Worm (Caenorhabditis elegans) whole organism, L2 larva: ENCODE measurements around the gene D1025.10.

Experiments
- C34F6.9 ChIP-seq: fragments of 150-350 bp; optimal IDR thresholded peaks from 2 replicates; lab custom pipeline; 2014; ENCODE audit warnings: missing biosample characterization, missing genetic modification characterization
- F13H6.1 ChIP-seq: sonication (generic microtip); optimal IDR thresholded peaks from 2 replicates; lab custom pipeline; 2016; ENCODE audit warnings: missing genetic modification characterization, missing compliant biosample characterization
- R02D3.7 ChIP-seq: fragments of 150-350 bp; optimal IDR thresholded peaks from 2 replicates; lab custom pipeline; 2014; ENCODE audit warnings: missing biosample characterization, missing genetic modification characterization
- Y55F3AM.14 ChIP-seq: fragments of 200-800 bp; sonication (Bioruptor generic); optimal IDR thresholded peaks from 2 replicates; lab custom pipeline; 2018; ENCODE audit warnings: mild to moderate bottlenecking, missing genetic modification characterization, missing compliant biosample characterization
- ZK546.5 ChIP-seq: sonication (generic microtip); optimal IDR thresholded peaks from 2 replicates; lab custom pipeline; 2017; ENCODE audit warnings: missing biosample characterization, missing genetic modification characterization
- aly-2 ChIP-seq: fragments of 150-350 bp; optimal IDR thresholded peaks from 2 replicates; lab custom pipeline; 2014; ENCODE audit warnings: missing biosample characterization, missing genetic modification characterization
- ama-1 ChIP-seq: fragments of 150-350 bp; optimal IDR thresholded peaks from 2 replicates; lab custom pipeline; 2018; ENCODE audit warnings: inconsistent platforms
- blmp-1 ChIP-seq: sonication (generic microtip); optimal IDR thresholded peaks from 2 replicates; lab custom pipeline; 2017; ENCODE audit warnings: missing genetic modification characterization, mild to moderate bottlenecking, missing compliant biosample characterization, antibody characterized with exemption, moderate library complexity; ENCODE audit not compliant: insufficient read depth
- ceh-16 ChIP-seq: fragments of 150-350 bp; optimal IDR thresholded peaks from 2 replicates; lab custom pipeline; 2014; ENCODE audit warnings: missing biosample characterization, missing genetic modification characterization
- ceh-82 ChIP-seq: fragments of 150-350 bp; optimal IDR thresholded peaks from 2 replicates; lab custom pipeline; 2014; ENCODE audit warnings: missing biosample characterization, missing genetic modification characterization
- crh-2 ChIP-seq: sonication (generic microtip); optimal IDR thresholded peaks from 2 replicates; lab custom pipeline; 2017; ENCODE audit warnings: missing biosample characterization, missing genetic modification characterization
- egl-27 ChIP-seq: sonication (generic microtip); optimal IDR thresholded peaks from 3 replicates; lab custom pipeline; 2017; ENCODE audit warnings: missing biosample characterization, missing genetic modification reagents, missing genetic modification characterization
- elt-3 ChIP-seq: sonication (generic microtip); optimal IDR thresholded peaks from 2 replicates; lab custom pipeline; 2017; ENCODE audit warnings: missing biosample characterization, missing genetic modification characterization
- fos-1 ChIP-seq: fragments of 150-350 bp; optimal IDR thresholded peaks from 2 replicates; lab custom pipeline; 2014; ENCODE audit warnings: missing biosample characterization, missing genetic modification characterization
- gmeb-1 ChIP-seq: fragments of 150-350 bp; optimal IDR thresholded peaks from 2 replicates; lab custom pipeline; 2014; ENCODE audit warnings: missing biosample characterization, missing genetic modification characterization
- lin-11 ChIP-seq: fragments of 150-350 bp; sonication (generic microtip); optimal IDR thresholded peaks from 2 replicates; lab custom pipeline; 2014; ENCODE audit warnings: missing biosample characterization, missing genetic modification characterization, inconsistent platforms, mixed read lengths
- lsy-2 ChIP-seq, 2 experiments: fragments of 150-350 bp in 1 of 2; sonication (generic microtip) in 1 of 2; optimal IDR thresholded peaks; 2 replicates each; lab custom pipeline; 2014 to 2017; ENCODE audit warnings: missing biosample characterization in 2 of 2, missing genetic modification characterization in 2 of 2
- mab-5 ChIP-seq: fragments of 150-350 bp; optimal IDR thresholded peaks from 2 replicates; lab custom pipeline; 2014; ENCODE audit warnings: missing biosample characterization, missing genetic modification characterization
- mdl-1 ChIP-seq, 2 experiments: fragments of 150-350 bp in 1 of 2; sonication (generic microtip) in 1 of 2; optimal IDR thresholded peaks; 2 replicates each; lab custom pipeline; 2017; ENCODE audit warnings: missing biosample characterization in 2 of 2, missing genetic modification characterization in 2 of 2
- nhr-10 ChIP-seq: sonication (generic microtip); optimal IDR thresholded peaks from 2 replicates; lab custom pipeline; 2017; ENCODE audit warnings: missing biosample characterization, missing genetic modification characterization
- nhr-11 ChIP-seq: fragments of 150-350 bp; optimal IDR thresholded peaks from 2 replicates; lab custom pipeline; 2014; ENCODE audit warnings: missing biosample characterization, missing genetic modification characterization
- nhr-129 ChIP-seq: fragments of 150-350 bp; optimal IDR thresholded peaks from 2 replicates; lab custom pipeline; 2014; ENCODE audit warnings: missing biosample characterization, missing genetic modification characterization
- nhr-21 ChIP-seq: fragments of 150-350 bp; optimal IDR thresholded peaks from 2 replicates; lab custom pipeline; 2014; ENCODE audit warnings: missing biosample characterization, missing genetic modification characterization
- nhr-23 ChIP-seq: fragments of 150-350 bp; optimal IDR thresholded peaks from 2 replicates; lab custom pipeline; 2014; ENCODE audit warnings: missing biosample characterization, missing genetic modification reagents, missing genetic modification characterization
- nhr-25 ChIP-seq: fragments of 150-350 bp; sonication (generic microtip); optimal IDR thresholded peaks from 3 replicates; lab custom pipeline; 2014; ENCODE audit warnings: missing biosample characterization, missing genetic modification characterization
- nhr-6 ChIP-seq: fragments of 150-350 bp; optimal IDR thresholded peaks from 2 replicates; lab custom pipeline; 2014; ENCODE audit warnings: missing biosample characterization, missing genetic modification characterization
- nhr-77 ChIP-seq: fragments of 150-350 bp; optimal IDR thresholded peaks from 2 replicates; lab custom pipeline; 2014; ENCODE audit warnings: missing biosample characterization, missing genetic modification characterization
- peb-1 ChIP-seq: fragments of 150-350 bp; optimal IDR thresholded peaks from 2 replicates; lab custom pipeline; 2014; ENCODE audit warnings: missing biosample characterization, missing genetic modification characterization
- sem-4 ChIP-seq: fragments of 150-350 bp; optimal IDR thresholded peaks from 2 replicates; lab custom pipeline; 2014; ENCODE audit warnings: missing biosample characterization, missing genetic modification reagents, missing genetic modification characterization
- skn-1 ChIP-seq: sonication (generic microtip); optimal IDR thresholded peaks from 2 replicates; lab custom pipeline; 2017; ENCODE audit warnings: missing biosample characterization, missing genetic modification characterization
- sma-3 ChIP-seq: sonication (generic microtip); optimal IDR thresholded peaks from 2 replicates; lab custom pipeline; 2016; ENCODE audit warnings: missing genetic modification reagents, missing genetic modification characterization, missing compliant biosample characterization
- sma-9 ChIP-seq, 2 experiments: fragments of 150-350 bp in 1 of 2; sonication (generic microtip) in 1 of 2; optimal IDR thresholded peaks; 2 replicates each; lab custom pipeline; 2014 to 2016; ENCODE audit warnings: missing genetic modification characterization in 2 of 2, mild to moderate bottlenecking in 1 of 2, missing biosample characterization in 1 of 2, missing compliant biosample characterization in 1 of 2, missing genetic modification reagents in 1 of 2, moderate library complexity in 1 of 2
- snpc-4 ChIP-seq: fragments of 150-350 bp; optimal IDR thresholded peaks from 2 replicates; lab custom pipeline; 2014; ENCODE audit warnings: missing biosample characterization, missing genetic modification characterization
- unc-39 ChIP-seq: fragments of 150-350 bp; optimal IDR thresholded peaks from 2 replicates; lab custom pipeline; 2014; ENCODE audit warnings: missing biosample characterization, missing genetic modification characterization
- unc-55 ChIP-seq: fragments of 150-350 bp; sonication (generic microtip); optimal IDR thresholded peaks from 3 replicates; lab custom pipeline; 2014; ENCODE audit warnings: missing biosample characterization, missing genetic modification reagents, missing genetic modification characterization
- unc-62 ChIP-seq: fragments of 150-350 bp; optimal IDR thresholded peaks from 2 replicates; lab custom pipeline; 2014; ENCODE audit warnings: missing biosample characterization, missing genetic modification reagents, missing genetic modification characterization
- zag-1 ChIP-seq: fragments of 150-350 bp; optimal IDR thresholded peaks from 2 replicates; lab custom pipeline; 2014; ENCODE audit warnings: missing biosample characterization, missing genetic modification characterization
- ztf-1 ChIP-seq: fragments of 200-800 bp; sonication (Bioruptor generic); conservative IDR thresholded peaks from 2 replicates; pipeline ENCODE4 v1.3.6; 2022; ENCODE audit warnings: missing genetic modification characterization, missing compliant biosample characterization
- ztf-11 ChIP-seq: sonication (generic microtip); optimal IDR thresholded peaks from 2 replicates; lab custom pipeline; 2017; ENCODE audit warnings: missing biosample characterization, missing genetic modification characterization
- ztf-4 ChIP-seq: fragments of 150-350 bp; optimal IDR thresholded peaks from 2 replicates; lab custom pipeline; 2014; ENCODE audit warnings: missing biosample characterization, missing genetic modification characterization

Gene D1025.10

DNA sequence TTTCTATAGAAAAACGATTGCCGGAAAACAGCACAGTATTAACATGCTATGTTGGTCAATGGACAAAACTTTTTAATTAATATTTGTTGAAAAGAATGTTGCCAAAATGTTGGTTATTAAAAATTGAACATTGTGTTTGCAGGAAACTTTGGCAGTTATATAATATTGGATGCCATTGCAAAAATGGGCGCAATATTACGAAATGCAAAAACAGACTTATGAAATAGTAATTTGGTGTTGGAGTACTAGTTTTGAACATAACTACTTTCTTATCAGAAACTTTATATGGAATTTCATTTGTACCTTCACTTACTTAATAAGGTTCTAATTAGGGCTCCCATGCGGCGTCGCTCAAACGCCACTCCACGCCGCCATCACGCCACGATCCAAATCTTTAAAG lies 6.3 kb upstream of the D1025.10 start:
- TF ChIP-seq nhr-129 (tag; lab: Kevin White, UChicago) (peak; percentile 75), nhr-23 (tag; lab: Kevin White, UChicago) (no peak), sem-4 (no peak), ceh-16 (tag; lab: Kevin White, UChicago) (no peak), egl-27 (tag; lab: Kevin White, UChicago) (no peak)

DNA sequence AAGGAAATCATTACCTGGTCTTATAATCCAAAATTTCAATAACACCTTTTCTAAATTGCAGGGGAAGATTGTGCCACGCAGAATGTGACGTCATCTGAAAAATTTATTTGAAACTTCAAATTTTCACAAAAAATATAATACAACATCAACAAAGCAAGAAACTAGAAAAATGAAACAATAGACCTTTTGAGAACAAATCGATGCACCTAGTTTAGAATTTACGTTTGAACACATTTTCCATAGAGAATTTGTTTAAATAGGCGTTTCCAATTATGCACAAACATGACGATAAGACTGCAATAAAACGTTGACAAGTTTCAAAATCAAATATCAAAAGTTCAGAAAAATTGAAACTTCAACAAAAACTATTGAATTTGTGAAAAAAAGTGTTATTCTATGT lies 3.8 kb upstream of the D1025.10 start, which contains the start of gene fbxa-141:
TSS of gene fbxa-141 (minus strand) at position 101 of the 400 bp plus-strand sequence.
- TF ChIP-seq C34F6.9 (no peak), nhr-77 (tag; lab: Kevin White, UChicago) (no peak), Y55F3AM.14 (no peak), skn-1 (no peak), ceh-82 (tag; lab: Kevin White, UChicago) (no peak), ztf-1 (no peak), nhr-6 (tag; lab: Kevin White, UChicago) (no peak), sma-9 (GFP tag; optimal IDR thresholded peaks at IDR 0.05; lab: Kevin White, UChicago) (no peak), sma-9 (tag; optimal IDR thresholded peaks at IDR 0.05; lab: Kevin White, UChicago) (no peak), ZK546.5 (tag; lab: Kevin White, UChicago) (no peak)

DNA sequence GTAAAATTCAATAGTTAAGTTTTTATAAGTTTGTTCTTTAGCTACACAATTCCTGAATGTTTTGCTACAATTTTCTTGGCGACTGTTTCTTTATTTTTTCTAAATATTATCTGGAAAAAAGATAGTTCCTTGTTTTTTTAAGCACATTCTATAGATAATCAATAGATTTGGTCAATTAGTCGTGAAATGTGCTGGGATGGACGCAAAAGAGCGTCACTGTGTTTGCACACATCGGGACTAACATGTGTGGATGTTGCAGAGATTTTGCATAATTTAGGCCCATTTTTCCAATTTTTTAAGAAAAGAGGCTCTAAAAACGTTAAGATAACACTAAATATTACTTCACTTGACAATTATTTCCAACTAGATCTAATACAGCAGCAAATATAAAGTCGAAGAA lies 3.2 kb upstream of the D1025.10 start:
- peak; percentile 16 for TF ChIP-seq crh-2
- TF ChIP-seq nhr-10 (tag; lab: Kevin White, UChicago): no peak
- TF ChIP-seq nhr-25 (tag; lab: Kevin White, UChicago): no peak
- peak; percentile 76 for TF ChIP-seq C34F6.9
- peak; percentile 34 for TF ChIP-seq nhr-129 (tag; lab: Kevin White, UChicago)
- no peak for TF ChIP-seq aly-2 (tag; lab: Kevin White, UChicago)
- no peak for TF ChIP-seq mdl-1 (tag; optimal IDR thresholded peaks at IDR 0.05; lab: Kevin White, UChicago)
- no peak for TF ChIP-seq sem-4
- peak; percentile 10 for TF ChIP-seq F13H6.1 (tag; lab: Kevin White, UChicago)
- no peak for TF ChIP-seq ztf-4 (tag; lab: Kevin White, UChicago)
- no peak for TF ChIP-seq blmp-1 (tag; lab: Kevin White, UChicago)
- TF ChIP-seq elt-3 (tag; lab: Kevin White, UChicago): no peak
- peak in 1 of 2 experiments; percentile 9 for TF ChIP-seq lsy-2 (tag; optimal IDR thresholded peaks at IDR 0.05; lab: Kevin White, UChicago)
- TF ChIP-seq nhr-11: no peak
- no peak for TF ChIP-seq peb-1
- TF ChIP-seq ztf-1: no peak
- no peak for TF ChIP-seq unc-62
- peak; percentile 48 for TF ChIP-seq mab-5 (tag; lab: Kevin White, UChicago)
- no peak for TF ChIP-seq egl-27 (tag; lab: Kevin White, UChicago)
- TF ChIP-seq fos-1 (tag; lab: Kevin White, UChicago): no peak
- no peak for TF ChIP-seq skn-1
- TF ChIP-seq sma-9 (GFP tag; optimal IDR thresholded peaks at IDR 0.05; lab: Kevin White, UChicago): peak; percentile 5
- TF ChIP-seq sma-9 (tag; optimal IDR thresholded peaks at IDR 0.05; lab: Kevin White, UChicago): no peak
- no peak for TF ChIP-seq ama-1 (lab: Kevin White, UChicago)
- TF ChIP-seq Y55F3AM.14: no peak
- TF ChIP-seq ZK546.5 (tag; lab: Kevin White, UChicago): no peak
- no peak for TF ChIP-seq nhr-23 (tag; lab: Kevin White, UChicago)
- TF ChIP-seq zag-1: no peak
- TF ChIP-seq snpc-4 (tag; lab: Kevin White, UChicago): no peak
- no peak for TF ChIP-seq R02D3.7
- no peak for TF ChIP-seq nhr-6 (tag; lab: Kevin White, UChicago)
- TF ChIP-seq ceh-16 (tag; lab: Kevin White, UChicago): no peak
- peak; percentile 62 for TF ChIP-seq unc-55
- no peak for TF ChIP-seq ztf-11 (tag; lab: Kevin White, UChicago)
- TF ChIP-seq unc-39 (tag; lab: Kevin White, UChicago): no peak
- TF ChIP-seq gmeb-1 (tag; lab: Kevin White, UChicago): no peak
- no peak for TF ChIP-seq lin-11 (tag; lab: Kevin White, UChicago)
- no peak for TF ChIP-seq sma-3 (GFP tag; lab: Kevin White, UChicago)
- no peak for TF ChIP-seq nhr-21 (tag; lab: Kevin White, UChicago)
- TF ChIP-seq ceh-82 (tag; lab: Kevin White, UChicago): no peak
